Worm (Caenorhabditis elegans) whole organism, young adult: ENCODE results near the gene M163.8.

Source experiments
- C06A6.2 ChIP-seq: fragments of 200-800 bp; sonication (Bioruptor generic); conservative IDR thresholded peaks from 2 replicates; pipeline ENCODE4 v1.3.6; 2022; ENCODE audit warnings: missing genetic modification characterization, missing compliant biosample characterization
- K11D2.4 ChIP-seq: fragments of 200-800 bp; sonication (Bioruptor generic); IDR thresholded peaks from 2 replicates; pipeline ENCODE4 v1.3.6; 2022; ENCODE audit warnings: missing genetic modification reagents, missing genetic modification characterization, missing compliant biosample characterization
- ama-1 ChIP-seq, 3 experiments: fragments of 150-350 bp in 1 of 3; sonication (generic microtip) in 2 of 3; optimal IDR thresholded peaks; 2 replicates each; lab custom pipeline; 2014 to 2018; ENCODE audit warnings: missing biosample characterization in 2 of 3, missing genetic modification characterization in 2 of 3, missing genetic modification reagents in 2 of 3
- ceh-79 ChIP-seq: sonication (generic microtip); optimal IDR thresholded peaks from 2 replicates; lab custom pipeline; 2017; ENCODE audit warnings: mild to moderate bottlenecking, missing genetic modification characterization, missing compliant biosample characterization
- ekl-4 ChIP-seq: fragments of 200-800 bp; sonication (Bioruptor generic); IDR thresholded peaks from 2 replicates; pipeline ENCODE4 v1.3.6; 2022; ENCODE audit warnings: missing genetic modification reagents, missing genetic modification characterization, missing compliant biosample characterization
- madf-6 ChIP-seq: fragments of 200-800 bp; sonication (Bioruptor generic); IDR thresholded peaks from 2 replicates; pipeline ENCODE4 v1.3.6; 2022; ENCODE audit warnings: missing genetic modification reagents, missing genetic modification characterization, missing compliant biosample characterization

ce11 chrX:14489945-14490344 is 5.0 kb downstream of the M163.8 start, which contains the start of gene his-24:
- TF ChIP-seq ekl-4 (GFP tag; lab: Robert Waterston, UW) (no peak; the same call in 1 of the 2 replicates), C06A6.2 (no peak), madf-6 (no peak), ama-1 (optimal IDR thresholded peaks at IDR 0.05; lab: Kevin White, UChicago) (peak; percentile 24), ama-1 (GFP tag; optimal IDR thresholded peaks at IDR 0.05; lab: Kevin White, UChicago) (no peak), ceh-79 (tag; lab: Kevin White, UChicago) (no peak), K11D2.4 (GFP tag; lab: Robert Waterston, UW) (peak; percentile 62)
